Worm (Caenorhabditis elegans): ENCODE results near the gene C05D12.1.

DNA sequence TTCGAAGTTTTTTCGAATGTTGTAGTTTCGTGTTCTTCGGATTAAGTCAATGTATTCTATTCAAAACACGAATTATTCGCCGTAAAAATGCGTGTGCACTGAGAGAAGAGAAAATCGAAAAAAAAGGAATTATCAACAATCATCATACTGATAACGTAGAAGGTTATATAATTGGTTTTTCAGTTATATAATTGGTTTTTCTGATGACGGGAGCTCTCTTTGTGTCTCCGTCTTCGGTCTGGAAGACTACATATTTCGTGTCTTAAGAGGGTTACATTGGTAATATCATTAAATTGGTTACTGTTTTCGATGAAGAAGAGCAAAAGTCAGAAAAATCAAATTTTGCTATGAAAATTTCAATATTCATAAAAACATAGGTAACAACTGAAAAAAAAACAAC lies 44.3 kb upstream of the C05D12.1 start:
- TF ChIP-seq mdl-1 (tag; optimal IDR thresholded peaks at IDR 0.05) (no peak), ztf-1 (GFP tag; conservative IDR thresholded peaks at IDR 0.05) (no peak), unc-39 (tag; optimal IDR thresholded peaks at IDR 0.05) (no peak), nhr-12 (tag; optimal IDR thresholded peaks at IDR 0.05) (no peak)

Data from whole organism, L2 larva.